Worm (Caenorhabditis elegans): ENCODE data around the gene F44E5.4.

ce11 chrII:11753186-11753585 lies 5.9 kb downstream of the F44E5.4 start:
- TF ChIP-seq xnd-1 (tag; optimal IDR thresholded peaks at IDR 0.05) = no peak
- no peak for TF ChIP-seq unc-62 (GFP tag; optimal IDR thresholded peaks at IDR 0.05)
- TF ChIP-seq nfya-2 (GFP tag; IDR thresholded peaks at IDR 0.05) = no peak
- TF ChIP-seq T07F8.4 (tag; optimal IDR thresholded peaks at IDR 0.05) = no peak
- TF ChIP-seq dpl-1 (GFP tag; optimal IDR thresholded peaks at IDR 0.05) = no peak
- TF ChIP-seq snpc-4 (GFP tag; optimal IDR thresholded peaks at IDR 0.05) = no peak
- peak in 3 of 4 experiments; percentile 51 to 79 (median 76) for TF ChIP-seq snpc-4 (tag; optimal IDR thresholded peaks at IDR 0.05)

Measured in whole organism, young adult.